Worm (Caenorhabditis elegans): ENCODE results near the gene 2L52.1.

ce11 chrII:46116-46515 is 44.5 kb downstream of the 2L52.1 start, which contains the start of gene rpt-4:
- no peak for TF ChIP-seq ets-4 (tag; optimal IDR thresholded peaks at IDR 0.05)
- TF ChIP-seq che-1 (tag; optimal IDR thresholded peaks at IDR 0.05) = no peak
- no peak for TF ChIP-seq nhr-11 (tag; optimal IDR thresholded peaks at IDR 0.05)
- no peak for TF ChIP-seq hlh-8 (tag; optimal IDR thresholded peaks at IDR 0.05)
- TF ChIP-seq npax-4 (tag; optimal IDR thresholded peaks at IDR 0.05) = no peak
- no peak for TF ChIP-seq ceh-34 (tag; optimal IDR thresholded peaks at IDR 0.05)
- TF ChIP-seq pat-9 (tag; optimal IDR thresholded peaks at IDR 0.05) = no peak
- TF ChIP-seq fkh-10 (GFP tag; optimal IDR thresholded peaks at IDR 0.05) = no peak
- no peak for TF ChIP-seq ceh-31 (tag; optimal IDR thresholded peaks at IDR 0.05)
- no peak for TF ChIP-seq ceh-22 (tag; optimal IDR thresholded peaks at IDR 0.05)

Data from whole organism, late embryonic.